Worm (Caenorhabditis elegans): Measurements from ENCODE around the gene mpst-2.

mpst-2 gene

ce11 chrV:14848510-14849206 lies 44.6 kb downstream of the mpst-2 start:
- TF ChIP-seq unc-62 (GFP tag; optimal IDR thresholded peaks at IDR 0.05): no peak

- no peak for TF ChIP-seq unc-62 (GFP tag; optimal IDR thresholded peaks at IDR 0.05)
These were observed 45.9 kb downstream of the mpst-2 start, which contains the start of gene ret-1 for ce11 chrV:14847291-14847915. TSS of gene ret-1 (minus strand) at chrV:14847413.

ce11 chrV:14841660-14842059 lies 51.6 kb downstream of the mpst-2 start:
- TF ChIP-seq unc-62 (GFP tag; optimal IDR thresholded peaks at IDR 0.05): no peak

Data from whole organism, dauer.